Worm (Caenorhabditis elegans) whole organism, midembryonic: ENCODE measurements around the gene F19G12.3.

Experiments
- T22C8.4 ChIP-seq: fragments of 200-800 bp; sonication (Bioruptor generic); IDR thresholded peaks from 2 replicates; pipeline ENCODE4 v1.3.6; 2022; ENCODE audit warnings: missing genetic modification characterization, missing compliant biosample characterization
- cog-1 ChIP-seq: sonication (generic microtip); optimal IDR thresholded peaks from 2 replicates; lab custom pipeline; 2016; ENCODE audit warnings: missing genetic modification characterization, missing compliant biosample characterization
- flt-1 ChIP-seq: fragments of 200-800 bp; sonication (Bioruptor generic); IDR thresholded peaks from 2 replicates; pipeline ENCODE4 v1.3.6; 2022; ENCODE audit warnings: missing genetic modification characterization, missing compliant biosample characterization
- med-1 ChIP-seq: sonication (generic microtip); optimal IDR thresholded peaks from 2 replicates; lab custom pipeline; 2017; ENCODE audit warnings: missing genetic modification characterization, mild to moderate bottlenecking, missing compliant biosample characterization, antibody characterized with exemption, missing genetic modification reagents; ENCODE audit not compliant: insufficient read depth
- ref-1 ChIP-seq: fragments of 200-800 bp; sonication (Bioruptor generic); conservative IDR thresholded peaks from 2 replicates; pipeline ENCODE4 v1.3.6; 2022; ENCODE audit warnings: missing genetic modification reagents, missing genetic modification characterization, missing compliant biosample characterization
- tab-1 ChIP-seq: fragments of 200-800 bp; sonication (Bioruptor generic); IDR thresholded peaks from 2 replicates; pipeline ENCODE4 v1.3.6; 2022; ENCODE audit warnings: missing genetic modification characterization, missing compliant biosample characterization
- ztf-23 ChIP-seq: fragments of 200-800 bp; sonication (Bioruptor generic); IDR thresholded peaks from 2 replicates; pipeline ENCODE4 v1.3.6; 2022; ENCODE audit warnings: missing genetic modification reagents, missing genetic modification characterization, missing compliant biosample characterization
- ztf-29 ChIP-seq: fragments of 200-800 bp; sonication (Bioruptor generic); IDR thresholded peaks from 2 replicates; pipeline ENCODE4 v1.3.6; 2022; ENCODE audit warnings: missing genetic modification reagents, missing genetic modification characterization, missing compliant biosample characterization

DNA sequence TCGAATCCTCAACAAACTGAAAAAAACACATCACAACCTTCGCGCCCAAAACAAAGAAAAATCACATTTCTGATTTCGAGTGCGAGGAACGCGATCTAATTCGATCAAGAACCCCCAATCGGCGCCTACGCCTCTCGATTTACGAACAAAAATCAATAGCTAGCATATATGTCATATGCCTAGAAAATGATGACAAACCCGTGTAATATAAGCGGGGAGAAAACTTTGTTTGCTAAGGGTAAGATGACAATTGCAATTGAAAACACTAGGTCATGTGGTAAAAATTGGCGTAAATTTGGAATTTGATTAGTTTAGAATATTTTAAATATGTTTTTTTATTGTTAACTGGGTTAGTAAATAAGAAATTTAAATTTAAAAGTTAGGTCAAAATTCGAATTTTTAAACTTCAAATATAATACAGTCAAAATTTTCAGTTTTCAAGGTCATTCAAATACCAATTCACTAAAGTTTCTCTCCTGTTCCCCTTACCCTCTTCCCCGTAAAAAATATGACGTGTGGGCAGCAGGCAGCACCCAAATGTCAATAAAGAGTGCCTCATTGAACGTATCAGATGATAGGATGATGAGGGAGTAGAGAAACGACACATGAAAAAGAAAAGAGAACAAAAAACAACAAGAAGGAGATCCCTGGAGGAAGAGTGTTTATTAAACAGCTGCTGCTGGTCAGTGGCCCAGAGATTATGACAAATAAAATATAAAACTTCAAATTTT, 31.9 kb downstream of the F19G12.3 start:
- TF ChIP-seq flt-1 (GFP tag; lab: Robert Waterston, UW) (no peak), ref-1 (GFP tag; lab: Robert Waterston, UW) (no peak), ztf-29 (no peak), T22C8.4 (GFP tag; lab: Robert Waterston, UW) (no peak), tab-1 (GFP tag; lab: Robert Waterston, UW) (no peak), med-1 (GFP tag; lab: Kevin White, UChicago) (no peak), ztf-23 (GFP tag; lab: Robert Waterston, UW) (no peak), cog-1 (tag; lab: Kevin White, UChicago) (no peak)
